Worm (Caenorhabditis elegans) whole organism, L4 larva: ENCODE measurements around the gene F59G1.8.

Experiments
- T20F7.1 ChIP-seq: fragments of 200-800 bp; sonication (Bioruptor generic); optimal IDR thresholded peaks from 2 replicates; lab custom pipeline; 2018; ENCODE audit warnings: mild to moderate bottlenecking, missing genetic modification characterization, missing compliant biosample characterization
- aha-1 ChIP-seq: fragments of 150-350 bp; peaks from one replicate; lab custom pipeline; 2014; ENCODE audit warnings: missing biosample characterization, missing genetic modification characterization
- arid-1 ChIP-seq: fragments of 200-800 bp; sonication (Bioruptor generic); conservative IDR thresholded peaks from 2 replicates; pipeline ENCODE4 v1.3.6; 2022; ENCODE audit warnings: missing genetic modification reagents, missing genetic modification characterization, missing compliant biosample characterization
- ceh-20 ChIP-seq: fragments of 200-800 bp; sonication (Bioruptor generic); IDR thresholded peaks from 2 replicates; pipeline ENCODE4 v1.3.6; 2022; ENCODE audit warnings: missing genetic modification reagents, missing genetic modification characterization, missing compliant biosample characterization
- ceh-28 ChIP-seq: fragments of 150-350 bp; optimal IDR thresholded peaks from 2 replicates; lab custom pipeline; 2014; ENCODE audit warnings: missing biosample characterization, missing genetic modification reagents, missing genetic modification characterization
- ceh-62 ChIP-seq: sonication (generic microtip); optimal IDR thresholded peaks from 2 replicates; lab custom pipeline; 2017; ENCODE audit warnings: missing biosample characterization, missing genetic modification characterization
- ctbp-1 ChIP-seq: fragments of 200-800 bp; sonication (Bioruptor generic); IDR thresholded peaks from 2 replicates; pipeline ENCODE4 v1.3.6; 2022; ENCODE audit warnings: missing genetic modification reagents, missing genetic modification characterization, missing compliant biosample characterization
- daf-16 ChIP-seq, 3 experiments: sonication (generic microtip); optimal IDR thresholded peaks; 2 replicates each; lab custom pipeline; 2016 to 2017; ENCODE audit warnings: missing genetic modification characterization in 3 of 3, missing genetic modification reagents in 3 of 3, mild to moderate bottlenecking in 2 of 3, missing compliant biosample characterization in 2 of 3, missing biosample characterization in 1 of 3, moderate library complexity in 1 of 3
- daf-19 ChIP-seq: fragments of 200-800 bp; sonication (Bioruptor generic); conservative IDR thresholded peaks from 2 replicates; pipeline ENCODE4 v1.3.6; 2022; ENCODE audit warnings: missing genetic modification characterization, missing compliant biosample characterization
- dmd-6 ChIP-seq: fragments of 200-800 bp; sonication (Bioruptor generic); IDR thresholded peaks from 2 replicates; pipeline ENCODE4 v1.3.6; 2022; ENCODE audit warnings: missing genetic modification reagents, missing genetic modification characterization, missing compliant biosample characterization
- dpl-1 ChIP-seq: fragments of 150-350 bp; optimal IDR thresholded peaks from 2 replicates; lab custom pipeline; 2014; ENCODE audit warnings: missing biosample characterization, missing genetic modification reagents, missing genetic modification characterization
- duxl-1 ChIP-seq: sonication (generic microtip); optimal IDR thresholded peaks from 2 replicates; lab custom pipeline; 2016; ENCODE audit warnings: mild to moderate bottlenecking, missing genetic modification characterization, moderate library complexity, missing compliant biosample characterization; ENCODE audit not compliant: poor library complexity
- dve-1 ChIP-seq: sonication (generic microtip); optimal IDR thresholded peaks from 2 replicates; lab custom pipeline; 2017; ENCODE audit warnings: antibody characterized with exemption, mild to moderate bottlenecking, missing genetic modification characterization, missing compliant biosample characterization; ENCODE audit not compliant: insufficient read depth
- hif-1 ChIP-seq, 2 experiments: sonication (generic microtip); optimal IDR thresholded peaks; 2 replicates each; lab custom pipeline; 2016 to 2017; ENCODE audit warnings: missing compliant biosample characterization in 2 of 2, missing genetic modification characterization in 2 of 2, missing genetic modification reagents in 2 of 2, missing genotype in 2 of 2, mild to moderate bottlenecking in 1 of 2
- hlh-11 ChIP-seq: fragments of 200-800 bp; sonication (Bioruptor generic); optimal IDR thresholded peaks from 2 replicates; lab custom pipeline; 2018; ENCODE audit warnings: mild to moderate bottlenecking, missing genetic modification characterization, missing compliant biosample characterization
- hlh-30 ChIP-seq: sonication (generic microtip); optimal IDR thresholded peaks from 2 replicates; lab custom pipeline; 2017; ENCODE audit warnings: antibody characterized with exemption, mild to moderate bottlenecking, missing genetic modification characterization, missing compliant biosample characterization; ENCODE audit not compliant: insufficient read depth
- hmg-1.1 ChIP-seq: fragments of 200-800 bp; sonication (Bioruptor generic); IDR thresholded peaks from 2 replicates; pipeline ENCODE4 v1.3.6; 2022; ENCODE audit warnings: missing genetic modification reagents, missing genetic modification characterization, missing compliant biosample characterization
- lin-1 ChIP-seq: fragments of 200-800 bp; sonication (Bioruptor generic); IDR thresholded peaks from 2 replicates; pipeline ENCODE4 v1.3.6; 2022; ENCODE audit warnings: missing genetic modification reagents, missing genetic modification characterization, missing compliant biosample characterization
- lin-15B ChIP-seq: fragments of 150-350 bp; sonication (generic microtip); optimal IDR thresholded peaks from 3 replicates; lab custom pipeline; 2014; ENCODE audit warnings: missing biosample characterization, missing genetic modification characterization
- lin-39 ChIP-seq: fragments of 150-350 bp; optimal IDR thresholded peaks from 2 replicates; lab custom pipeline; 2014; ENCODE audit warnings: missing biosample characterization, missing genetic modification reagents, missing genetic modification characterization
- lsy-2 ChIP-seq, 2 experiments: fragments of 150-350 bp in 1 of 2; sonication (generic microtip) in 1 of 2; optimal IDR thresholded peaks; 2 replicates each; lab custom pipeline; 2014 to 2017; ENCODE audit warnings: missing biosample characterization in 2 of 2, missing genetic modification characterization in 2 of 2
- madf-9 ChIP-seq: fragments of 200-800 bp; sonication (Bioruptor generic); conservative IDR thresholded peaks from 2 replicates; pipeline ENCODE4 v1.3.6; 2022; ENCODE audit warnings: missing genetic modification reagents, missing genetic modification characterization, missing compliant biosample characterization
- mdl-1 ChIP-seq, 2 experiments: fragments of 150-350 bp in 1 of 2; sonication (generic microtip) in 1 of 2; optimal IDR thresholded peaks; 2 replicates each; lab custom pipeline; 2014 to 2017; ENCODE audit warnings: missing biosample characterization in 2 of 2, missing genetic modification characterization in 2 of 2
- mdt-29 ChIP-seq: fragments of 200-800 bp; sonication (Bioruptor generic); IDR thresholded peaks from 2 replicates; pipeline ENCODE4 v1.3.6; 2022; ENCODE audit warnings: missing genetic modification reagents, missing genetic modification characterization, missing compliant biosample characterization
- mes-2 ChIP-seq: sonication (generic microtip); optimal IDR thresholded peaks from 2 replicates; lab custom pipeline; 2016; ENCODE audit warnings: missing genotype, mild to moderate bottlenecking, missing genetic modification characterization, missing compliant biosample characterization; ENCODE audit not compliant: poor library complexity, severe bottlenecking
- mxl-3 ChIP-seq: fragments of 200-800 bp; sonication (Bioruptor generic); optimal IDR thresholded peaks from 2 replicates; lab custom pipeline; 2018; ENCODE audit warnings: mild to moderate bottlenecking, missing genetic modification characterization, missing compliant biosample characterization
- nhr-11 ChIP-seq: fragments of 150-350 bp; optimal IDR thresholded peaks from 2 replicates; lab custom pipeline; 2014; ENCODE audit warnings: missing biosample characterization, missing genetic modification characterization
- nhr-25 ChIP-seq: sonication (generic microtip); optimal IDR thresholded peaks from 2 replicates; lab custom pipeline; 2017; ENCODE audit warnings: missing genetic modification characterization, mild to moderate bottlenecking, missing compliant biosample characterization, antibody characterized with exemption, moderate library complexity, borderline replicate concordance; ENCODE audit not compliant: insufficient read depth
- nhr-28 ChIP-seq: fragments of 150-350 bp; optimal IDR thresholded peaks from 2 replicates; lab custom pipeline; 2014; ENCODE audit warnings: missing biosample characterization, missing genetic modification characterization
- nhr-41 ChIP-seq: fragments of 200-800 bp; sonication (Bioruptor generic); IDR thresholded peaks from 2 replicates; pipeline ENCODE4 v1.3.6; 2022; ENCODE audit warnings: missing genetic modification reagents, missing genetic modification characterization, missing compliant biosample characterization
- nhr-48 ChIP-seq: sonication (generic microtip); optimal IDR thresholded peaks from 2 replicates; lab custom pipeline; 2016; ENCODE audit warnings: mild to moderate bottlenecking, missing genetic modification characterization, missing compliant biosample characterization
- nhr-77 ChIP-seq: fragments of 150-350 bp; optimal IDR thresholded peaks from 2 replicates; lab custom pipeline; 2014; ENCODE audit warnings: missing biosample characterization, missing genetic modification characterization
- php-3 ChIP-seq: fragments of 200-800 bp; sonication (Bioruptor generic); IDR thresholded peaks from 2 replicates; pipeline ENCODE4 v1.3.6; 2022; ENCODE audit warnings: missing genetic modification reagents, missing genetic modification characterization, missing compliant biosample characterization
- pqm-1 ChIP-seq: sonication (generic microtip); optimal IDR thresholded peaks from 2 replicates; lab custom pipeline; 2017; ENCODE audit warnings: missing biosample characterization, missing genetic modification characterization
- rbr-2 ChIP-seq: sonication (generic microtip); optimal IDR thresholded peaks from 2 replicates; lab custom pipeline; 2016; ENCODE audit warnings: missing genotype, missing genetic modification characterization, missing compliant biosample characterization
- saeg-2 ChIP-seq: fragments of 200-800 bp; sonication (Bioruptor generic); IDR thresholded peaks from 2 replicates; pipeline ENCODE4 v1.3.6; 2022; ENCODE audit warnings: missing genetic modification reagents, missing genetic modification characterization, missing compliant biosample characterization
- spr-3 ChIP-seq: fragments of 200-800 bp; sonication (Bioruptor generic); optimal IDR thresholded peaks from 2 replicates; lab custom pipeline; 2018; ENCODE audit warnings: mild to moderate bottlenecking, missing genetic modification characterization, missing compliant biosample characterization
- tra-1 ChIP-seq: fragments of 200-800 bp; sonication (Bioruptor generic); IDR thresholded peaks from 2 replicates; pipeline ENCODE4 v1.3.6; 2022; ENCODE audit warnings: missing genetic modification reagents, missing genetic modification characterization, missing compliant biosample characterization
- unc-62 ChIP-seq, 3 experiments: fragments of 150-350 bp in 1 of 3; sonication (generic microtip); optimal IDR thresholded peaks in 2 of 3; peaks in 1 of 3; 1 replicate in 1 of 3; 2 replicates in 2 of 3; lab custom pipeline; 2014 to 2017; ENCODE audit warnings: missing biosample characterization in 3 of 3, missing genetic modification characterization in 3 of 3, missing genetic modification reagents in 3 of 3, missing genotype in 1 of 3

F59G1.8 gene

ce11 chrII:5931109-5931508, 24.7 kb downstream of the F59G1.8 start (continued):
- TF ChIP-seq mdt-29 (no peak), mes-2 (tag; lab: Kevin White, UChicago) (peak; percentile 62), hmg-1.1 (GFP tag; lab: Robert Waterston, UW) (peak; percentile 39; the same call in 1 of the 2 replicates), dve-1 (tag; lab: Kevin White, UChicago) (peak; percentile 26), ceh-28 (tag; lab: Kevin White, UChicago) (no peak), nhr-25 (tag; lab: Kevin White, UChicago) (peak; percentile 41), spr-3 (no peak), ceh-62 (tag; lab: Kevin White, UChicago) (no peak), daf-16 (GFP tag; optimal IDR thresholded peaks at IDR 0.05; lab: Kevin White, UChicago) (no peak), daf-16 (tag; optimal IDR thresholded peaks at IDR 0.05; lab: Kevin White, UChicago) (peak; percentile 37), mdl-1 (tag; optimal IDR thresholded peaks at IDR 0.05; lab: Kevin White, UChicago) (peak in 1 of 2 experiments; percentile 65), hlh-11 (peak; percentile 72), duxl-1 (tag; lab: Kevin White, UChicago) (no peak), nhr-11 (tag; lab: Kevin White, UChicago) (no peak), lin-15B (tag; lab: Kevin White, UChicago) (no peak), tra-1 (GFP tag; lab: Robert Waterston, UW) (0 out of 2 replicates have a peak, but pooled peaks have one; percentile 21), mxl-3 (GFP tag; lab: Kevin White, UChicago) (peak; percentile 66), ctbp-1 (GFP tag; lab: Robert Waterston, UW) (no peak)
- TF ChIP-seq, all 104 proteins: peak for 20

- TF ChIP-seq nhr-77 (tag; lab: Kevin White, UChicago) (peak; percentile 45), dmd-6 (GFP tag; lab: Robert Waterston, UW) (peak; percentile 87), T20F7.1 (GFP tag; lab: Kevin White, UChicago) (peak; percentile 43), nhr-11 (tag; lab: Kevin White, UChicago) (peak; percentile 66), pqm-1 (peak; percentile 83), nhr-48 (tag; lab: Kevin White, UChicago) (peak; percentile 22), ceh-20 (peak; percentile 59; the same call in 1 of the 2 replicates), dpl-1 (GFP tag; lab: Kevin White, UChicago) (peak; percentile 15), saeg-2 (GFP tag; lab: Robert Waterston, UW) (no peak), php-3 (GFP tag; lab: Robert Waterston, UW) (peak; percentile 68), nhr-28 (tag; lab: Kevin White, UChicago) (peak; percentile 81), hlh-30 (tag; lab: Kevin White, UChicago) (peak; percentile 86), hif-1 (tag; optimal IDR thresholded peaks at IDR 0.05; lab: Kevin White, UChicago) (peak in 1 of 2 experiments; percentile 26), lin-1 (GFP tag; lab: Robert Waterston, UW) (peak; percentile 48), mes-2 (tag; lab: Kevin White, UChicago) (peak; percentile 24), unc-62 (GFP tag; optimal IDR thresholded peaks at IDR 0.05 in 1 of 2; lab: Kevin White, UChicago) (peak; percentile 86 to 98), unc-62 (tag; optimal IDR thresholded peaks at IDR 0.05; lab: Kevin White, UChicago) (no peak), mdl-1 (tag; optimal IDR thresholded peaks at IDR 0.05; lab: Kevin White, UChicago) (peak in 1 of 2 experiments; percentile 14), hlh-11 (peak; percentile 77), nhr-25 (tag; lab: Kevin White, UChicago) (no peak), madf-9 (no peak), arid-1 (no peak), mdt-29 (0 out of 2 replicates have a peak, but pooled peaks have one; percentile 15), lin-39 (tag; lab: Kevin White, UChicago) (no peak), lsy-2 (tag; optimal IDR thresholded peaks at IDR 0.05; lab: Kevin White, UChicago) (peak in 1 of 2 experiments; percentile 8), daf-19 (GFP tag; lab: Robert Waterston, UW) (no peak), dve-1 (tag; lab: Kevin White, UChicago) (peak; percentile 64), tra-1 (GFP tag; lab: Robert Waterston, UW) (peak; percentile 70), daf-16 (GFP tag; optimal IDR thresholded peaks at IDR 0.05; lab: Kevin White, UChicago) (peak in 1 of 2 experiments; percentile 79), daf-16 (tag; optimal IDR thresholded peaks at IDR 0.05; lab: Kevin White, UChicago) (peak; percentile 82), aha-1 (tag; lab: Kevin White, UChicago) (no peak), nhr-41 (GFP tag; lab: Robert Waterston, UW) (no peak), rbr-2 (no peak)
Observed at ce11 chrII:5931904-5932764, 25.8 kb downstream of the F59G1.8 start.
